Fruit fly (Drosophila melanogaster): Measurements from ENCODE around the gene Obp69a.

Gene Obp69a

dm6 chr3L:12406999-12407632 is 11.1 kb downstream of the Obp69a start (continued):
- TF ChIP-seq CG11294 (GFP tag; IDR thresholded peaks at IDR 0.05) (no peak), fkh (GFP tag; optimal IDR thresholded peaks at IDR 0.05) (peak; percentile 98), Hr38 (GFP tag; optimal IDR thresholded peaks at IDR 0.05) (peak; percentile 77), CG32006 (GFP tag; optimal IDR thresholded peaks at IDR 0.05) (no peak), CG6792 (GFP tag; optimal IDR thresholded peaks at IDR 0.05) (peak; percentile 75), CG10631 (GFP tag; optimal IDR thresholded peaks at IDR 0.05) (peak; percentile 78), net (GFP tag; optimal IDR thresholded peaks at IDR 0.05) (peak; percentile 24), CG6276 (GFP tag; optimal IDR thresholded peaks at IDR 0.05) (peak; percentile 22), CG11902 (GFP tag; optimal IDR thresholded peaks at IDR 0.05) (no peak), Lpt (GFP tag; optimal IDR thresholded peaks at IDR 0.05) (peak; percentile 7), Eip75B (GFP tag; optimal IDR thresholded peaks at IDR 0.05) (peak; percentile 26), fd59A (GFP tag; optimal IDR thresholded peaks at IDR 0.05) (peak; percentile 40)

dm6 chr3L:12407779-12408178 is 11.8 kb downstream of the Obp69a start:
- TF ChIP-seq CG8632 (GFP tag; optimal IDR thresholded peaks at IDR 0.05) (no peak), CG15336 (GFP tag; IDR thresholded peaks at IDR 0.05) (no peak)

dm6 chr3L:12408513-12409320 is 12.7 kb downstream of the Obp69a start:
- TF ChIP-seq Eip93F (GFP tag; optimal IDR thresholded peaks at IDR 0.05) (peak; percentile 9), fd59A (GFP tag; optimal IDR thresholded peaks at IDR 0.05) (peak; percentile 20), dac (GFP tag; optimal IDR thresholded peaks at IDR 0.05) (peak; percentile 65), CG8319 (GFP tag; optimal IDR thresholded peaks at IDR 0.05) (peak; percentile 42), CG32006 (GFP tag; optimal IDR thresholded peaks at IDR 0.05) (peak; percentile 59), CG3032 (tag; optimal IDR thresholded peaks at IDR 0.05) (peak; percentile 47), net (GFP tag; optimal IDR thresholded peaks at IDR 0.05) (peak; percentile 89), CG8119 (GFP tag; IDR thresholded peaks at IDR 0.05) (peak; percentile 76), CG15336 (GFP tag; IDR thresholded peaks at IDR 0.05) (peak; percentile 76), fd85E (GFP tag; optimal IDR thresholded peaks at IDR 0.05) (peak; percentile 41), pdm3 (GFP tag; optimal IDR thresholded peaks at IDR 0.05) (peak; percentile 32), CG16779 (tag; optimal IDR thresholded peaks at IDR 0.05) (peak; percentile 94), Sox14 (GFP tag; optimal IDR thresholded peaks at IDR 0.05) (peak; percentile 75), Eip78C (GFP tag) (peak; percentile 64), CG11902 (GFP tag; optimal IDR thresholded peaks at IDR 0.05) (peak; percentile 42), Met (GFP tag; optimal IDR thresholded peaks at IDR 0.05) (peak; percentile 58), Eip75B (GFP tag; optimal IDR thresholded peaks at IDR 0.05) (peak; percentile 48), dsx (GFP tag; optimal IDR thresholded peaks at IDR 0.05; ENCODE audit: poor library complexity, severe bottlenecking) (peak; percentile 78), Hr39 (GFP tag; optimal IDR thresholded peaks at IDR 0.05) (peak; percentile 49), OdsH (GFP tag; optimal IDR thresholded peaks at IDR 0.05) (peak; percentile 31), CG31627 (GFP tag; optimal IDR thresholded peaks at IDR 0.05) (peak; percentile 50), ss (GFP tag; optimal IDR thresholded peaks at IDR 0.05) (peak; percentile 98 to 99), esn (GFP tag; optimal IDR thresholded peaks at IDR 0.05) (peak; percentile 65), Hr4 (GFP tag; optimal IDR thresholded peaks at IDR 0.05) (peak; percentile 56), fkh (GFP tag; optimal IDR thresholded peaks at IDR 0.05) (peak; percentile 72), CG4318 (GFP tag; optimal IDR thresholded peaks at IDR 0.05) (no peak), Hr38 (GFP tag; optimal IDR thresholded peaks at IDR 0.05) (peak; percentile 49), CG6854 (GFP tag; optimal IDR thresholded peaks at IDR 0.05) (peak; percentile 96), Blimp-1 (GFP tag; optimal IDR thresholded peaks at IDR 0.05) (peak; percentile 64), CG9139 (GFP tag; optimal IDR thresholded peaks at IDR 0.05) (peak; percentile 99), Smox (GFP tag; optimal IDR thresholded peaks at IDR 0.05) (peak; percentile 47), acj6 (GFP tag; optimal IDR thresholded peaks at IDR 0.05) (peak; percentile 8), CG6163 (GFP tag; IDR thresholded peaks at IDR 0.05) (peak; percentile 87), CG10669 (GFP tag; optimal IDR thresholded peaks at IDR 0.05) (peak; percentile 68), topi (GFP tag; optimal IDR thresholded peaks at IDR 0.05) (peak; percentile 69), Gug (GFP tag; IDR thresholded peaks at IDR 0.05) (peak; percentile 56), salr (GFP tag; optimal IDR thresholded peaks at IDR 0.05) (peak; percentile 67 to 68), Lpt (GFP tag; optimal IDR thresholded peaks at IDR 0.05) (peak; percentile 85), vri (GFP tag; optimal IDR thresholded peaks at IDR 0.05) (peak; percentile 99)
